Worm (Caenorhabditis elegans) whole organism, young adult: ENCODE measurements around the gene R05G9.1.

Source experiments
- B0035.1 ChIP-seq: sonication (generic microtip); optimal IDR thresholded peaks from 2 replicates; lab custom pipeline; 2016; ENCODE audit warnings: missing genetic modification characterization, mild to moderate bottlenecking, missing compliant biosample characterization, missing genotype, missing genetic modification reagents
- C06A6.2 ChIP-seq: fragments of 200-800 bp; sonication (Bioruptor generic); conservative IDR thresholded peaks from 2 replicates; pipeline ENCODE4 v1.3.6; 2022; ENCODE audit warnings: missing genetic modification characterization, missing compliant biosample characterization
- ama-1 ChIP-seq, 3 experiments: fragments of 150-350 bp in 1 of 3; sonication (generic microtip) in 2 of 3; optimal IDR thresholded peaks; 2 replicates each; lab custom pipeline; 2014 to 2018; ENCODE audit warnings: missing biosample characterization in 2 of 3, missing genetic modification characterization in 2 of 3, missing genetic modification reagents in 2 of 3
- dpff-1 ChIP-seq: sonication (generic microtip); optimal IDR thresholded peaks from 2 replicates; lab custom pipeline; 2017; ENCODE audit warnings: mild to moderate bottlenecking, missing genetic modification characterization, missing compliant biosample characterization
- him-1 ChIP-seq: sonication (generic microtip); optimal IDR thresholded peaks from 2 replicates; lab custom pipeline; 2016; ENCODE audit warnings: missing genotype, missing genetic modification reagents, missing genetic modification characterization, missing compliant biosample characterization
- hmg-20 ChIP-seq: fragments of 200-800 bp; sonication (Bioruptor generic); IDR thresholded peaks from 2 replicates; pipeline ENCODE4 v1.3.6; 2022; ENCODE audit warnings: missing genetic modification reagents, missing genetic modification characterization, missing compliant biosample characterization
- lin-26 ChIP-seq: fragments of 200-800 bp; sonication (Bioruptor generic); IDR thresholded peaks from 2 replicates; pipeline ENCODE4 v1.3.6; 2022; ENCODE audit warnings: missing genetic modification reagents, missing genetic modification characterization, missing compliant biosample characterization
- madf-3 ChIP-seq: fragments of 200-800 bp; sonication (Bioruptor generic); IDR thresholded peaks from 2 replicates; pipeline ENCODE4 v1.3.6; 2022; ENCODE audit warnings: missing genetic modification reagents, missing genetic modification characterization, missing compliant biosample characterization
- pbrm-1 ChIP-seq: fragments of 200-800 bp; sonication (Bioruptor generic); IDR thresholded peaks from 2 replicates; pipeline ENCODE4 v1.3.6; 2022; ENCODE audit warnings: missing genetic modification reagents, missing genetic modification characterization, missing compliant biosample characterization
- rec-8 ChIP-seq, 2 experiments: sonication (generic microtip); optimal IDR thresholded peaks; 2 replicates each; lab custom pipeline; 2016; ENCODE audit warnings: mild to moderate bottlenecking in 2 of 2, missing genetic modification characterization in 2 of 2, missing genetic modification reagents in 2 of 2, missing genotype in 2 of 2, missing biosample characterization in 1 of 2, missing compliant biosample characterization in 1 of 2, moderate library complexity in 1 of 2
- rpc-1 ChIP-seq, 2 experiments: fragments of 150-350 bp in 1 of 2; sonication (generic microtip) in 1 of 2; optimal IDR thresholded peaks; 2 replicates each; lab custom pipeline; 2014 to 2018; ENCODE audit warnings: missing biosample characterization in 1 of 2, missing genetic modification characterization in 1 of 2, missing genetic modification reagents in 1 of 2, missing genotype in 1 of 2
- unc-62 ChIP-seq: fragments of 150-350 bp; optimal IDR thresholded peaks from 2 replicates; lab custom pipeline; 2014; ENCODE audit warnings: missing biosample characterization, missing genetic modification reagents, missing genetic modification characterization

DNA sequence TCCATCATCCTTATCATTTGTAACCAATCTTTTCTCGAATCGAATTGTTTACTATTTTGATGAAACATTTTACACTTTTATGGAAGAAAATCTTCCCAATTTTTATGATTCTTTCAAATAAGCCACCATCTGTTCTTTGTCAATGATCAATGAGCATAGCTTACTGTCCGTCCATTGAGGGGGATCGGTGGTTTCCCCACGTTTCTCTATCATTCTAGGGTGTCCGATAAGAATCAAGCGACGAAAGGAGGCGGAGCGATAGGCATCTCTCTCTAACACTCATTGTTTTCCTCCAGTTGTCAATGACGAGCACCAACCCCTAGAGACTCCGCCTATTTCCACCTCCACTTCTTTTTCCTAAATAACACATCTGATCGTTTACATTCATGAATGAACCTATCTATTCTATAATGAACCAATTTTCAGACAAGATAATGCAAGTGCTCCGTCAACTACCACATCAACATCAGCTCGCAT, 21.6 kb downstream of the R05G9.1 start, which contains the start of gene C56E6.2:
- TF ChIP-seq madf-3 (GFP tag; lab: Robert Waterston, UW) (no peak), him-1 (tag; lab: Kevin White, UChicago) (no peak), pbrm-1 (no peak), hmg-20 (GFP tag; lab: Robert Waterston, UW) (no peak), C06A6.2 (no peak), B0035.1 (tag; lab: Kevin White, UChicago) (no peak), lin-26 (GFP tag; lab: Robert Waterston, UW) (no peak), rec-8 (tag; optimal IDR thresholded peaks at IDR 0.05; lab: Kevin White, UChicago) (no peak), rpc-1 (optimal IDR thresholded peaks at IDR 0.05; lab: Kevin White, UChicago) (no peak), rpc-1 (tag; optimal IDR thresholded peaks at IDR 0.05; lab: Kevin White, UChicago) (no peak), dpff-1 (tag; lab: Kevin White, UChicago) (no peak), unc-62 (GFP tag; lab: Kevin White, UChicago) (no peak), ama-1 (optimal IDR thresholded peaks at IDR 0.05; lab: Kevin White, UChicago) (no peak), ama-1 (GFP tag; optimal IDR thresholded peaks at IDR 0.05; lab: Kevin White, UChicago) (no peak)
